Fruit fly (Drosophila melanogaster) whole organism, embryonic: ENCODE data around the gene CG44303.

Experiments used
- Abd-B ChIP-seq: fragments of 200-800 bp; sonication (Bioruptor generic); optimal IDR thresholded peaks from 2 replicates; lab custom pipeline; 2018; ENCODE audit warnings: missing biosample characterization, mild to moderate bottlenecking, missing genetic modification characterization, moderate library complexity
- BtbVII ChIP-seq: fragments of 200-800 bp; sonication (Bioruptor generic); optimal IDR thresholded peaks from 3 replicates; lab custom pipeline; 2017; ENCODE audit warnings: missing biosample characterization, mild to moderate bottlenecking, missing genetic modification characterization
- CG13775 ChIP-seq: fragments of 200-800 bp; sonication (Bioruptor generic); optimal IDR thresholded peaks from 3 replicates; lab custom pipeline; 2017; ENCODE audit warnings: missing biosample characterization, mild to moderate bottlenecking, missing genetic modification characterization
- CG1529 ChIP-seq: fragments of 200-800 bp; sonication (Bioruptor generic); optimal IDR thresholded peaks from 3 replicates; lab custom pipeline; 2018; ENCODE audit warnings: missing biosample characterization, missing genetic modification characterization
- CG17359 ChIP-seq: fragments of 200-800 bp; sonication (Bioruptor generic); optimal IDR thresholded peaks from 3 replicates; lab custom pipeline; 2018; ENCODE audit warnings: missing biosample characterization, mild to moderate bottlenecking, missing genetic modification characterization, moderate library complexity
- CG17612 ChIP-seq: fragments of 200-800 bp; sonication (Bioruptor generic); IDR thresholded peaks from 2 replicates; pipeline ENCODE4 v1.3.6; 2022; ENCODE audit warnings: missing biosample characterization, missing genetic modification characterization
- CG17802 ChIP-seq: fragments of 200-800 bp; sonication (Bioruptor generic); optimal IDR thresholded peaks from 2 replicates; lab custom pipeline; 2018; ENCODE audit warnings: missing biosample characterization, mild to moderate bottlenecking, missing genetic modification characterization, moderate library complexity
- CG2712 ChIP-seq: fragments of 200-800 bp; optimal IDR thresholded peaks from 3 replicates; lab custom pipeline; 2019; ENCODE audit warnings: missing biosample characterization, mild to moderate bottlenecking, missing genetic modification characterization, moderate library complexity
- CG3065 ChIP-seq: fragments of 200-800 bp; sonication (Bioruptor generic); optimal IDR thresholded peaks from 2 replicates; lab custom pipeline; 2016; ENCODE audit warnings: missing biosample characterization, missing genetic modification characterization
- CG4282 ChIP-seq: fragments of 200-800 bp; sonication (Bioruptor generic); optimal IDR thresholded peaks from 2 replicates; lab custom pipeline; 2016; ENCODE audit warnings: missing biosample characterization, missing genetic modification characterization
- CG4854 ChIP-seq: fragments of 200-800 bp; sonication (Bioruptor generic); optimal IDR thresholded peaks from 2 replicates; lab custom pipeline; 2016; ENCODE audit warnings: missing biosample characterization, missing genetic modification characterization, inconsistent platforms
- CG6175 ChIP-seq: fragments of 200-800 bp; sonication (Bioruptor generic); IDR thresholded peaks from 3 replicates; pipeline ENCODE4 v1.3.6; 2022; ENCODE audit warnings: missing biosample characterization, missing genetic modification characterization
- CG7556 ChIP-seq: fragments of 200-800 bp; sonication (Bioruptor generic); optimal IDR thresholded peaks from 2 replicates; lab custom pipeline; 2017; ENCODE audit warnings: missing biosample characterization, mild to moderate bottlenecking, missing genetic modification characterization
- CG8359 ChIP-seq: fragments of 200-800 bp; sonication (Bioruptor generic); optimal IDR thresholded peaks from 2 replicates; lab custom pipeline; 2017; ENCODE audit warnings: missing biosample characterization, mild to moderate bottlenecking, missing genetic modification characterization, borderline replicate concordance
- CG8944 ChIP-seq: fragments of 200-800 bp; sonication (Bioruptor generic); optimal IDR thresholded peaks from 3 replicates; lab custom pipeline; 2016; ENCODE audit warnings: missing biosample characterization, missing genetic modification characterization
- Chrac-16 ChIP-seq: fragments of 200-800 bp; sonication (Bioruptor generic); optimal IDR thresholded peaks from 3 replicates; lab custom pipeline; 2016; ENCODE audit warnings: missing biosample characterization, missing genetic modification characterization
- CkIIα-i1 ChIP-seq: fragments of 200-800 bp; sonication (Bioruptor generic); IDR thresholded peaks from 2 replicates; pipeline ENCODE4 v1.3.6; 2022; ENCODE audit warnings: missing biosample characterization, missing genetic modification characterization
- Deaf1 ChIP-seq: fragments of 200-800 bp; optimal IDR thresholded peaks from 3 replicates; lab custom pipeline; 2019; ENCODE audit warnings: missing biosample characterization, mild to moderate bottlenecking, missing genetic modification characterization, moderate library complexity
- Nf-YA ChIP-seq: fragments of 200-800 bp; sonication (Bioruptor generic); IDR thresholded peaks from 2 replicates; pipeline ENCODE4 v1.3.6; 2022; ENCODE audit warnings: missing biosample characterization, missing genetic modification characterization
- Opbp ChIP-seq: fragments of 200-800 bp; sonication (Bioruptor generic); IDR thresholded peaks from 3 replicates; pipeline ENCODE4 v1.3.6; 2022; ENCODE audit warnings: missing biosample characterization, missing genetic modification characterization; ENCODE audit not compliant: partially characterized antibody
- Sry-δ ChIP-seq: fragments of 200-800 bp; sonication (Bioruptor generic); optimal IDR thresholded peaks from 2 replicates; lab custom pipeline; 2016; ENCODE audit warnings: missing biosample characterization, missing genetic modification characterization
- Usf ChIP-seq: fragments of 200-800 bp; sonication (Bioruptor generic); optimal IDR thresholded peaks from 2 replicates; lab custom pipeline; 2017; ENCODE audit warnings: missing genotype, missing biosample characterization, missing genetic modification characterization
- ab ChIP-seq: fragments of 200-800 bp; sonication (Bioruptor generic); optimal IDR thresholded peaks from 2 replicates; lab custom pipeline; 2016; ENCODE audit warnings: missing biosample characterization, missing genetic modification characterization
- ac ChIP-seq: fragments of 200-800 bp; sonication (Bioruptor generic); optimal IDR thresholded peaks from 3 replicates; lab custom pipeline; 2017; ENCODE audit warnings: missing biosample characterization, mild to moderate bottlenecking, missing genetic modification characterization
- ap ChIP-seq: fragments of 200-800 bp; sonication (Bioruptor generic); IDR thresholded peaks from 2 replicates; pipeline ENCODE4 v1.3.6; 2022; ENCODE audit warnings: missing biosample characterization, missing genetic modification characterization
- bab2 ChIP-seq: fragments of 200-800 bp; sonication (Bioruptor generic); optimal IDR thresholded peaks from 2 replicates; lab custom pipeline; 2016; ENCODE audit warnings: missing biosample characterization, missing genetic modification characterization
- bowl ChIP-seq: fragments of 200-800 bp; sonication (Bioruptor generic); IDR thresholded peaks from 2 replicates; pipeline ENCODE4 v1.3.6; 2022; ENCODE audit warnings: missing biosample characterization, missing genetic modification characterization
- caup ChIP-seq: fragments of 200-800 bp; sonication (Bioruptor generic); optimal IDR thresholded peaks from 3 replicates; lab custom pipeline; 2017; ENCODE audit warnings: missing biosample characterization, mild to moderate bottlenecking, missing genetic modification characterization, moderate library complexity; ENCODE audit not compliant: severe bottlenecking
- cg ChIP-seq: fragments of 200-800 bp; sonication (Bioruptor generic); optimal IDR thresholded peaks from 3 replicates; lab custom pipeline; 2019; ENCODE audit warnings: missing biosample characterization, mild to moderate bottlenecking, missing genetic modification characterization, moderate library complexity
- dimm ChIP-seq: fragments of 200-800 bp; sonication (Bioruptor generic); IDR thresholded peaks from 2 replicates; pipeline ENCODE4 v1.3.6; 2022; ENCODE audit warnings: missing biosample characterization, missing genetic modification characterization
- dm ChIP-seq: fragments of 200-800 bp; sonication (Bioruptor generic); optimal IDR thresholded peaks from 3 replicates; lab custom pipeline; 2016; ENCODE audit warnings: missing biosample characterization, missing genetic modification characterization
- emc ChIP-seq: fragments of 200-800 bp; sonication (Bioruptor generic); optimal IDR thresholded peaks from 2 replicates; lab custom pipeline; 2016; ENCODE audit warnings: missing biosample characterization, missing genetic modification characterization
- eve ChIP-seq, 2 experiments: fragments of >200 bp; optimal IDR thresholded peaks; 2 replicates each; lab custom pipeline; 2017; ENCODE audit warnings: missing biosample characterization in 2 of 2, missing genetic modification characterization in 2 of 2
- fru ChIP-seq: fragments of >200 bp; optimal IDR thresholded peaks from 2 replicates; lab custom pipeline; 2017
- ftz-f1 ChIP-seq: fragments of 200-800 bp; sonication (Bioruptor generic); optimal IDR thresholded peaks from 2 replicates; lab custom pipeline; 2016; ENCODE audit warnings: missing biosample characterization, missing genetic modification characterization
- fu2 ChIP-seq: fragments of 200-800 bp; sonication (Bioruptor generic); optimal IDR thresholded peaks from 2 replicates; lab custom pipeline; 2016; ENCODE audit warnings: missing biosample characterization, missing genetic modification characterization
- klu ChIP-seq: fragments of 200-800 bp; sonication (Bioruptor generic); IDR thresholded peaks from 2 replicates; pipeline ENCODE4 v1.3.6; 2022; ENCODE audit warnings: missing biosample characterization, missing genetic modification characterization
- repo ChIP-seq: fragments of 200-800 bp; sonication (Bioruptor generic); optimal IDR thresholded peaks from 2 replicates; lab custom pipeline; 2016; ENCODE audit warnings: missing biosample characterization, missing genetic modification characterization
- sd ChIP-seq: fragments of 200-800 bp; sonication (Bioruptor generic); optimal IDR thresholded peaks from 3 replicates; lab custom pipeline; 2018; ENCODE audit warnings: missing biosample characterization, mild to moderate bottlenecking, missing genetic modification characterization, moderate library complexity
- sna ChIP-seq: fragments of 200-800 bp; sonication (Bioruptor generic); IDR thresholded peaks from 2 replicates; pipeline ENCODE4 v1.3.6; 2022; ENCODE audit warnings: missing biosample characterization, missing genetic modification characterization; ENCODE audit not compliant: partially characterized antibody
- tgo ChIP-seq: fragments of 200-800 bp; sonication (Bioruptor generic); IDR thresholded peaks from 3 replicates; pipeline ENCODE4 v1.3.6; 2022; ENCODE audit warnings: missing biosample characterization, missing genetic modification characterization
- tll ChIP-seq, 2 experiments: fragments of 200-800 bp in 1 of 2; fragments of >200 bp in 1 of 2; sonication (Bioruptor generic) in 1 of 2; optimal IDR thresholded peaks; 2 replicates each; lab custom pipeline; 2017 to 2019; ENCODE audit warnings: missing biosample characterization in 2 of 2, missing genetic modification characterization in 2 of 2, mild to moderate bottlenecking in 1 of 2, moderate library complexity in 1 of 2
- ttk ChIP-seq: fragments of 200-800 bp; sonication (Bioruptor generic); IDR thresholded peaks from 2 replicates; pipeline ENCODE4 v2.1.2; 2022; ENCODE audit warnings: missing biosample characterization, missing genetic modification characterization
- wor ChIP-seq: fragments of 200-800 bp; sonication (Bioruptor generic); IDR thresholded peaks from 2 replicates; pipeline ENCODE4 v1.3.6; 2022; ENCODE audit warnings: missing biosample characterization, missing genetic modification characterization
- yki ChIP-seq: fragments of >200 bp; optimal IDR thresholded peaks from 3 replicates; lab custom pipeline; 2018

The CG44303 gene

dm6 chrX:6699255-6699885 lies 12.2 kb upstream of the CG44303 start, which contains the start of gene CG14441 (continued):
- TF ChIP-seq CG4854 (GFP tag; lab: Kevin White, UChicago): no peak
- peak in 1 of 2 experiments; percentile 77 for TF ChIP-seq tll (GFP tag; optimal IDR thresholded peaks at IDR 0.05; lab: Kevin White, UChicago)
- TF ChIP-seq bab2 (GFP tag; lab: Kevin White, UChicago): peak; percentile 17
- TF ChIP-seq tgo (GFP tag; lab: Robert Waterston, UW): no peak
- peak; percentile 43 for TF ChIP-seq CG7556 (GFP tag; lab: Kevin White, UChicago)
- no peak for TF ChIP-seq ftz-f1 (GFP tag; lab: Kevin White, UChicago)
- peak; percentile 31 for TF ChIP-seq Sry-δ
- TF ChIP-seq Usf (GFP tag; lab: Kevin White, UChicago): no peak
- no peak for TF ChIP-seq yki (lab: Kevin White, UChicago)
- no peak for TF ChIP-seq CG8944 (GFP tag; lab: Kevin White, UChicago)
- TF ChIP-seq Deaf1: peak; percentile 68
- TF ChIP-seq sna: peak; percentile 99
- no peak for TF ChIP-seq fu2 (GFP tag; lab: Kevin White, UChicago)
- no peak for TF ChIP-seq emc (GFP tag; lab: Kevin White, UChicago)
- no peak for TF ChIP-seq ttk (GFP tag; lab: Robert Waterston, UW)
- no peak for TF ChIP-seq CG17612
- peak; percentile 64 for TF ChIP-seq dm (GFP tag; lab: Kevin White, UChicago)
- TF ChIP-seq klu (GFP tag; lab: Robert Waterston, UW): no peak
- TF ChIP-seq ab (GFP tag; lab: Kevin White, UChicago): no peak
- TF ChIP-seq Chrac-16 (GFP tag; lab: Kevin White, UChicago): no peak
- peak; percentile 80 for TF ChIP-seq caup (GFP tag; lab: Kevin White, UChicago)
- no peak for TF ChIP-seq wor
- TF ChIP-seq CG4282 (GFP tag; lab: Kevin White, UChicago): no peak
- peak; percentile 80 for TF ChIP-seq BtbVII (GFP tag; lab: Kevin White, UChicago)
- no peak for TF ChIP-seq CG13775 (GFP tag; lab: Kevin White, UChicago)
- TF ChIP-seq CG17359 (tag; lab: Kevin White, UChicago): peak; percentile 30
- no peak for TF ChIP-seq Abd-B (GFP tag; lab: Kevin White, UChicago)
- TF ChIP-seq cg: peak; percentile 65
- peak; percentile 20 for TF ChIP-seq CG1529 (GFP tag; lab: Kevin White, UChicago)
- TF ChIP-seq CG3065 (GFP tag; lab: Kevin White, UChicago): no peak
- peak; percentile 1 for TF ChIP-seq ac
- peak; percentile 73 for TF ChIP-seq sd (tag; lab: Kevin White, UChicago)
- TF ChIP-seq CkIIα-i1 (GFP tag; lab: Robert Waterston, UW): no peak
- TF ChIP-seq eve (GFP tag; optimal IDR thresholded peaks at IDR 0.05; lab: Kevin White, UChicago): no peak
- TF ChIP-seq CG8359 (GFP tag; lab: Kevin White, UChicago): no peak
- peak; percentile 51 for TF ChIP-seq CG2712 (tag; lab: Kevin White, UChicago)
- peak; percentile 93 for TF ChIP-seq Opbp (GFP tag; lab: Robert Waterston, UW)
- no peak for TF ChIP-seq bowl
- no peak for TF ChIP-seq CG6175 (GFP tag; lab: Robert Waterston, UW)
- TF ChIP-seq fru (lab: Kevin White, UChicago): no peak
- TF ChIP-seq repo (GFP tag; lab: Kevin White, UChicago): no peak
- TF ChIP-seq Nf-YA (GFP tag; lab: Robert Waterston, UW): no peak
- TF ChIP-seq CG17802 (tag; lab: Kevin White, UChicago): no peak
- no peak for TF ChIP-seq dimm
- TF ChIP-seq ap (GFP tag; lab: Robert Waterston, UW): no peak
